Worm (Caenorhabditis elegans): ENCODE results near the gene F21C10.6.

DNA sequence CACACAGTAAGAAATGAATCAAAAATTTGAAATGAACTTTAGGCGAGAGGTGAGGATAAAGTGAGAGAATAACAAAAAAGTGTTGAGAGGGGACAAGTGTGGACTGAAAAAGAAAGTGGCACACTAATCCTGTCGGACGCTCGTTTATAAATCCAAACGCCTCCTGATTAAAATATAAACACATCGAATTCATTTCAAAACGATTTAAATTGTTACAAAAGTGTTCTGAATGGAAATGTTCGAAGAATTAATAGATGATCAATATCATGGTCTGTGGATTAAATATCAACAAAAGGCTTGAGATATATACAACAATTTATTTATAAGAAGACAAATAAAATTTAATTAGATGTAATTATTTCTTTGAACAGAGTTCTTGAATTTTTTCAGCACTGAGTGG lies 43.8 kb downstream of the F21C10.6 start, which contains the start of gene B0222.11:
- TF ChIP-seq rec-8 (tag; optimal IDR thresholded peaks at IDR 0.05) (no peak), dox-1 (GFP tag; IDR thresholded peaks at IDR 0.05) (no peak), ztf-22 (GFP tag; optimal IDR thresholded peaks at IDR 0.05) (no peak), ztf-18 (tag; optimal IDR thresholded peaks at IDR 0.05) (no peak), lin-35 (GFP tag; optimal IDR thresholded peaks at IDR 0.05) (no peak), nhr-80 (tag; optimal IDR thresholded peaks at IDR 0.05) (no peak), somi-1 (GFP tag; optimal IDR thresholded peaks at IDR 0.05) (no peak), dpl-1 (GFP tag; optimal IDR thresholded peaks at IDR 0.05) (no peak), bed-2 (GFP tag; IDR thresholded peaks at IDR 0.05) (no peak), lin-40 (tag; optimal IDR thresholded peaks at IDR 0.05) (no peak), snpc-4 (GFP tag; optimal IDR thresholded peaks at IDR 0.05) (no peak), snpc-4 (tag; optimal IDR thresholded peaks at IDR 0.05) (no peak)
